Worm (Caenorhabditis elegans): ENCODE data around the gene xbx-3.

ce11 chrIII:10037150-10037549 is 1.4 kb downstream of the xbx-3 start, which contains the start of gene M04D8.7:
- TF ChIP-seq mes-2 (tag; optimal IDR thresholded peaks at IDR 0.05; ENCODE audit: poor library complexity, severe bottlenecking) = no peak
- TF ChIP-seq nhr-42 (GFP tag; IDR thresholded peaks at IDR 0.05) = no peak

Data from whole organism, L4 larva.